Fruit fly (Drosophila melanogaster): ENCODE results near the gene RpL17.

Gene RpL17

DNA sequence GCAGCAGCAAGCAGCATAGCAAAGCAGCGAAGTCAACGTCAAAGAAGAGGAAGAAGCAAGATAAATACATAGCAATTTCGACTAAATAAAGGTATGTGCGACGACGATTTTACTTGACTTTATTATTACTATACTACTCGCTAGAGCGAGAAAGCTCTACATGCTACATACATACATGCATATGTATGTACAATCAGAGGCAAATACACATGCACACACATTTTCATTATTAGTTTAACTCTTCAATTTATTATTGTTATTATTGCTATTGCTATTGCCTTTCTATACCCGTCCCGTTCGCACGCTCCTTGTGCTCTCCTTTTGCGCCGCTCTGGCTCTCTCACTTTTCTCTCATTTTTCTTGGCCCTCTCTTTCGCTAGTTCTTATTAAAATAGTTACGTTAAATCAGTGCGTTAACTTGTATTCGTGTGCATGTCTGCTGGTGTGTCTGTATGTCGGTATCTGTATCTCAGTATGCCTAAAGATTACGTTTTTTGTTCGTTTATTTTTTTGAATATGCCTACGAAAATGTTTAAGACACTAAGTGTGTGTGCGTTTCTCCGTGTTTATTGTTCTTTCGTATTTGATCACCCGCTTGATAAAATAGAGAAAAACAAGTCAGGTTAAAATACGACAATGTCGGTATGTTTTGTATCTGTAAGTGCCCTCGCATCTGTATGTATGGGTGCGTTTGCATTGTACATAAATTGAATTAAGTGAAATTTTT lies 43.6 kb downstream of the RpL17 start:
- TF ChIP-seq Pif1B (GFP tag; optimal IDR thresholded peaks at IDR 0.05) (no peak), Pif1A (GFP tag; optimal IDR thresholded peaks at IDR 0.05) (peak; percentile 10), CG15710 (tag; optimal IDR thresholded peaks at IDR 0.05) (no peak), EcR (GFP tag; optimal IDR thresholded peaks at IDR 0.05) (peak; percentile 25)

DNA sequence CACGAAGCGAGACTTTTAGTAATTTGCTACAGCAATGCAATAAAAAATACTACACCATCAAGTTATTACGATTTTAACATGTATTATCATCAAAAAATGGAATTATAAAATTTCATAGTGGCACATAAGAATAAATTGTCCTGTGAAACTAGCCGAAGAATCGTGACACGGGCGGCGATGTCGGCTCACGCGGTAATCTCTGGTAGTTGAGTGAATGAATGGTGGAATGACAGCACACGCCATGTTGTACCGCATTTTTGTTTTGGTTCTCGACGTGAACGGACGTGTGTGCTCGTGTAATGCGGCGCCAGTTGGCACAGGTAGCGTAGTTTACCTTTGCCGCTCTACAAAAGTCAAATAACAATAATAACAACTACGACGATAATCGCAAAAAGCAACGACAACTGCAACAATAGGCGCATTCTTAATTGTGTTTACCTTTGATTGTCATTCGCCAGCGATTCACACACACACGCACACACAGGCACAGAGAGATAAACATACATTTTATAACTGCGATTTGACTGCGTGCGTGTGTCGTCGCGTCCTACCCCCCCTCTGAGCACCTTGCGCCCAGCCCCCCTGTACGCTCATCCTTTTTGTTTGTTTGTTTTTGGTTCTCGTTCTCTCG lies 44.7 kb downstream of the RpL17 start, which contains the start of gene CG14441:
Gene CG14441 (plus strand): TSS at position 254 of the 631 bp plus-strand sequence.
- TF ChIP-seq CG13204 (GFP tag; optimal IDR thresholded peaks at IDR 0.05): peak; percentile 67
- peak; percentile 44 for TF ChIP-seq CG15710 (tag; optimal IDR thresholded peaks at IDR 0.05)
- peak; percentile 16 for TF ChIP-seq gl (tag; optimal IDR thresholded peaks at IDR 0.05)
- no peak; the same call in 1 of the 2 replicates for TF ChIP-seq Ets98B (GFP tag; IDR thresholded peaks at IDR 0.05)
- TF ChIP-seq fd96Ca (GFP tag; IDR thresholded peaks at IDR 0.05): no peak
- TF ChIP-seq Pif1A (GFP tag; optimal IDR thresholded peaks at IDR 0.05): peak; percentile 68
- peak; percentile 53 for TF ChIP-seq CG8159 (tag; optimal IDR thresholded peaks at IDR 0.05)
- no peak for TF ChIP-seq rn (GFP tag; IDR thresholded peaks at IDR 0.05)
- TF ChIP-seq CG12605 (GFP tag; IDR thresholded peaks at IDR 0.05): peak; percentile 38; the same call in 1 of the 2 replicates
- TF ChIP-seq CG17806 (tag; optimal IDR thresholded peaks at IDR 0.05): peak; percentile 24
- TF ChIP-seq CG4496 (GFP tag; IDR thresholded peaks at IDR 0.05): peak; percentile 63; the same call in 2 of the 3 replicates
- peak; percentile 15 for TF ChIP-seq Snoo (tag; optimal IDR thresholded peaks at IDR 0.05)
- TF ChIP-seq CG32121 (GFP tag; IDR thresholded peaks at IDR 0.05): no peak; the same call in 1 of the 2 replicates
- TF ChIP-seq Pif1B (GFP tag; optimal IDR thresholded peaks at IDR 0.05): peak; percentile 71
- peak; percentile 43 for TF ChIP-seq CG8301 (tag; optimal IDR thresholded peaks at IDR 0.05)
- peak; percentile 54 for TF ChIP-seq EcR (GFP tag; optimal IDR thresholded peaks at IDR 0.05)
- peak; percentile 24 for TF ChIP-seq CG9948 (tag; optimal IDR thresholded peaks at IDR 0.05)
- peak; percentile 41 for TF ChIP-seq CG14655 (GFP tag; optimal IDR thresholded peaks at IDR 0.05)

DNA sequence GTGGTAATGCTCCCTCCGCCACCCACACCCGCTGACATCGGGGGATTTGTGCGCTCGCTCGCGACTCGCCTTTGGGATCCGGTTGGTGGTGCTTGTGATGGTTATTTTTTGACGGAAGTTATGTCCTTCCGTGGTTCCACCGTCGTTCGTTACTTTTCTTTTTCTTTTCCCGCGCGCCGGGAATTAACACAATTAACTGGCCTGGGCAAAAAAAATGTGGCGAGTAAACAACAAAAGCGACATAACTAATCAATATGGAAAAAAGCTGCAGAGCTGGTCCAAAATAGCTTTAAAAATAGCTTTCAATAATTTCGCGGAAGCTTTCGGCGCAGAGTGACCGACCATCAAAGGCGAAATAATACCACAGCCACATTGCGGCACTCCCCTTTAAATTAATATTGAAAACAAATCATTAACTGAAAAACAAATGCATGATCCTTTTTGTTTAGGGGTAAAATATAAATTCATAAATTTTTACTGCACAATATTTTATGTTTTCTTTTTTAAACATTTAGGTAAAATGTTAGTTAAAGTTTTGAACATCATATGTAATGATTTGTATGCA lies 45.7 kb downstream of the RpL17 start, which contains the start of gene CG14440:
Gene CG14440 (minus strand): TSS at position 320 of the 565 bp plus-strand sequence.
- TF ChIP-seq D1 (tag; optimal IDR thresholded peaks at IDR 0.05) (peak; percentile 3), CG14655 (GFP tag; optimal IDR thresholded peaks at IDR 0.05) (no peak), Pif1B (GFP tag; optimal IDR thresholded peaks at IDR 0.05) (peak; percentile 6)

DNA sequence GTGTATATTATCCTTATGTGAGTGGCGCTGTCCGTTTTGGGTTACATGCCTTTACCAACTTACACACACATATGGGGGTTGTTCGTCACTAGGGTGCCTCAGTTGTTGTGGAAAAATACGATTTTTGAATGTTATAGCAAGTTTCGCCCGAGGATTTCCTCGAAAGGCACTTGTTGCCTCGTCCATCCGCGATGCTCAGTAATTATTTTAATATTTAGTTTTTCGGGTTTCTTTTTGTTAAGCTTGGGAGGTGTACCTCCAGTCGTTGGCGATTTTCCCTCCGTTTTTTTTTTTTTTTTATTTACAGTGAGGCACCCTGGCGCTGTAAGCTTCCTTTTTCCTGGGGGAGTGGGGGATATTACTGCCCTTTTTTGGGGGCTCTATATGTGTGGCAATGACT lies 47.6 kb downstream of the RpL17 start:
- TF ChIP-seq gl (tag; optimal IDR thresholded peaks at IDR 0.05): peak; percentile 31
- peak; percentile 66 for TF ChIP-seq CG9948 (tag; optimal IDR thresholded peaks at IDR 0.05)
- TF ChIP-seq CG10348 (GFP tag; IDR thresholded peaks at IDR 0.05): no peak
- TF ChIP-seq CG14655 (GFP tag; optimal IDR thresholded peaks at IDR 0.05): peak; percentile 69
- peak; percentile 75 for TF ChIP-seq CG15710 (tag; optimal IDR thresholded peaks at IDR 0.05)
- peak; percentile 77 for TF ChIP-seq CG4496 (GFP tag; IDR thresholded peaks at IDR 0.05)
- no peak for TF ChIP-seq D1 (tag; optimal IDR thresholded peaks at IDR 0.05)
- TF ChIP-seq CG32121 (GFP tag; IDR thresholded peaks at IDR 0.05): peak; percentile 66
- peak; percentile 66 for TF ChIP-seq Pif1B (GFP tag; optimal IDR thresholded peaks at IDR 0.05)
- TF ChIP-seq Snoo (tag; optimal IDR thresholded peaks at IDR 0.05): peak; percentile 71
- TF ChIP-seq CG12605 (GFP tag; IDR thresholded peaks at IDR 0.05): peak; percentile 67
- 0 out of 2 replicates have a peak, but pooled peaks have one; percentile 17 for TF ChIP-seq rn (GFP tag; IDR thresholded peaks at IDR 0.05)
- TF ChIP-seq CG13204 (GFP tag; optimal IDR thresholded peaks at IDR 0.05): peak; percentile 53
- peak; percentile 76 for TF ChIP-seq fd96Ca (GFP tag; IDR thresholded peaks at IDR 0.05)
- TF ChIP-seq CG8159 (tag; optimal IDR thresholded peaks at IDR 0.05): peak; percentile 77
- peak; percentile 63 for TF ChIP-seq CG17806 (tag; optimal IDR thresholded peaks at IDR 0.05)
- TF ChIP-seq CG34367 (tag; optimal IDR thresholded peaks at IDR 0.05): peak; percentile 55
- TF ChIP-seq CG8301 (tag; optimal IDR thresholded peaks at IDR 0.05): peak; percentile 61
- peak; percentile 80 for TF ChIP-seq Pif1A (GFP tag; optimal IDR thresholded peaks at IDR 0.05)
- TF ChIP-seq EcR (GFP tag; optimal IDR thresholded peaks at IDR 0.05): no peak
- TF ChIP-seq Ets98B (GFP tag; IDR thresholded peaks at IDR 0.05): peak; percentile 74

DNA sequence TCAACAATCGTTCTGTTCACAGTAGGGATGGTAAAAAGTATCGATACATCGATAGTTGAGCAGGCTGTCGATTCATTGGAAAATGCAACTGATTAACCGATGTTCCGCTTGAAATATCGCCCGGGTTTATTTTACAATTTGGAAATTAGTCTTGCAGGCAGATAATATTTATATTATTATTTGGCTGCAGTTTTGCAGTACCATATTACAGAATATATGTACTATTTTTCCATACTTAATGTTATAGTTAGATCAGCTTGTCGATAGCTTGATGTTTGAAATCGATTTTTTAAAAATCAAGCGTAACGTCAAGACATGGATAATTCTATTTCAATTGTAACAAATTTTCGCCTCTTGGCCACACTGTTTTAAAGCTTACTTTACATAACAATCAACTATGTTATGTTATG lies 49.1 kb downstream of the RpL17 start, which contains the start of gene CG14442:
Gene CG14442 (minus strand): TSS at position 29 of the 410 bp plus-strand sequence.
- TF ChIP-seq CG4496 (GFP tag; IDR thresholded peaks at IDR 0.05) (peak; percentile 36; the same call in 1 of the 3 replicates), D1 (tag; optimal IDR thresholded peaks at IDR 0.05) (no peak), Snoo (tag; optimal IDR thresholded peaks at IDR 0.05) (no peak), CG34367 (tag; optimal IDR thresholded peaks at IDR 0.05) (no peak), CG9948 (tag; optimal IDR thresholded peaks at IDR 0.05) (no peak), gl (tag; optimal IDR thresholded peaks at IDR 0.05) (no peak), CG8159 (tag; optimal IDR thresholded peaks at IDR 0.05) (peak; percentile 30), Pif1A (GFP tag; optimal IDR thresholded peaks at IDR 0.05) (peak; percentile 35), Ets98B (GFP tag; IDR thresholded peaks at IDR 0.05) (peak; percentile 14; the same call in 1 of the 2 replicates), CG15710 (tag; optimal IDR thresholded peaks at IDR 0.05) (no peak), CG14655 (GFP tag; optimal IDR thresholded peaks at IDR 0.05) (no peak), CG8301 (tag; optimal IDR thresholded peaks at IDR 0.05) (no peak), CG12605 (GFP tag; IDR thresholded peaks at IDR 0.05) (no peak), EcR (GFP tag; optimal IDR thresholded peaks at IDR 0.05) (no peak), Pif1B (GFP tag; optimal IDR thresholded peaks at IDR 0.05) (peak; percentile 6), CG32121 (GFP tag; IDR thresholded peaks at IDR 0.05) (no peak), fd96Ca (GFP tag; IDR thresholded peaks at IDR 0.05) (peak; percentile 11; the same call in 1 of the 3 replicates), CG10348 (GFP tag; IDR thresholded peaks at IDR 0.05) (no peak), CG17806 (tag; optimal IDR thresholded peaks at IDR 0.05) (peak; percentile 21)

Measured in whole organism, pupa.